Worm (Caenorhabditis elegans) whole organism, early embryonic: ENCODE data around the gene C16C8.20.

Experiments used
- B0310.2 ChIP-seq: sonication (generic microtip); optimal IDR thresholded peaks from 2 replicates; lab custom pipeline; 2016; ENCODE audit warnings: mild to moderate bottlenecking, missing genetic modification characterization, missing compliant biosample characterization
- F13C5.2 ChIP-seq: sonication (generic microtip); optimal IDR thresholded peaks from 2 replicates; lab custom pipeline; 2017; ENCODE audit warnings: mild to moderate bottlenecking, missing genetic modification characterization, inconsistent platforms, missing compliant biosample characterization
- aly-1 ChIP-seq: sonication (generic microtip); optimal IDR thresholded peaks from 2 replicates; lab custom pipeline; 2016; ENCODE audit warnings: missing genetic modification characterization, missing compliant biosample characterization
- ama-1 ChIP-seq: fragments of 150-350 bp; optimal IDR thresholded peaks from 2 replicates; lab custom pipeline; 2014
- ceh-13 ChIP-seq: fragments of 200-800 bp; sonication (Bioruptor generic); optimal IDR thresholded peaks from 2 replicates; lab custom pipeline; 2018; ENCODE audit warnings: mild to moderate bottlenecking, missing genetic modification characterization, missing compliant biosample characterization
- ceh-36 ChIP-seq: sonication (generic microtip); optimal IDR thresholded peaks from 2 replicates; lab custom pipeline; 2016; ENCODE audit warnings: missing genetic modification characterization, inconsistent platforms, missing compliant biosample characterization
- ets-7 ChIP-seq: sonication (generic microtip); optimal IDR thresholded peaks from 2 replicates; lab custom pipeline; 2016; ENCODE audit warnings: missing genotype, missing genetic modification characterization, missing compliant biosample characterization
- flt-1 ChIP-seq: fragments of 200-800 bp; sonication (Bioruptor generic); IDR thresholded peaks from 2 replicates; pipeline ENCODE4 v1.3.6; 2022; ENCODE audit warnings: missing genetic modification characterization, missing compliant biosample characterization
- hmbx-1 ChIP-seq: sonication (generic microtip); optimal IDR thresholded peaks from 2 replicates; lab custom pipeline; 2016; ENCODE audit warnings: mild to moderate bottlenecking, missing genetic modification characterization, missing compliant biosample characterization
- hmg-4 ChIP-seq: fragments of 200-800 bp; sonication (Bioruptor generic); optimal IDR thresholded peaks from 2 replicates; lab custom pipeline; 2018; ENCODE audit warnings: mild to moderate bottlenecking, missing genetic modification characterization, missing compliant biosample characterization
- hnd-1 ChIP-seq: sonication (generic microtip); optimal IDR thresholded peaks from 2 replicates; lab custom pipeline; 2016; ENCODE audit warnings: missing genetic modification characterization, missing compliant biosample characterization
- pes-1 ChIP-seq: fragments of 200-800 bp; sonication (Bioruptor generic); IDR thresholded peaks from 2 replicates; pipeline ENCODE4 v1.3.6; 2022; ENCODE audit warnings: missing genetic modification reagents, missing genetic modification characterization, missing compliant biosample characterization
- scrt-1 ChIP-seq: fragments of 200-800 bp; sonication (Bioruptor generic); IDR thresholded peaks from 2 replicates; pipeline ENCODE4 v1.3.6; 2022; ENCODE audit warnings: missing genetic modification characterization, missing compliant biosample characterization
- sea-1 ChIP-seq: fragments of 200-800 bp; sonication (Bioruptor generic); conservative IDR thresholded peaks from 2 replicates; pipeline ENCODE4 v1.3.6; 2022; ENCODE audit warnings: missing genetic modification characterization, missing compliant biosample characterization
- tbx-11 ChIP-seq: fragments of 200-800 bp; sonication (Bioruptor generic); IDR thresholded peaks from 2 replicates; pipeline ENCODE4 v1.3.6; 2022; ENCODE audit warnings: missing genetic modification characterization, missing compliant biosample characterization
- tbx-37 ChIP-seq: fragments of 200-800 bp; sonication (Bioruptor generic); conservative IDR thresholded peaks from 2 replicates; pipeline ENCODE4 v1.3.6; 2022; ENCODE audit warnings: missing genetic modification reagents, missing genetic modification characterization, missing compliant biosample characterization
- tra-4 ChIP-seq: sonication (generic microtip); optimal IDR thresholded peaks from 2 replicates; lab custom pipeline; 2017; ENCODE audit warnings: missing genetic modification characterization, missing compliant biosample characterization

The C16C8.20 gene

ce11 chrII:3439244-3439698 is 7.5 kb upstream of the C16C8.20 start:
- TF ChIP-seq hmg-4 (GFP tag; lab: Kevin White, UChicago) (peak; percentile 71), pes-1 (peak; percentile 84), F13C5.2 (tag; lab: Kevin White, UChicago) (peak; percentile 13), tbx-11 (peak; percentile 67), flt-1 (GFP tag; lab: Robert Waterston, UW) (peak; percentile 73), ets-7 (tag; lab: Kevin White, UChicago) (peak; percentile 39), ceh-13 (GFP tag; lab: Kevin White, UChicago) (peak; percentile 35), hnd-1 (peak; percentile 62), ama-1 (lab: Kevin White, UChicago) (no peak), B0310.2 (tag; lab: Kevin White, UChicago) (peak; percentile 70), aly-1 (tag; lab: Kevin White, UChicago) (peak; percentile 67), tra-4 (no peak), scrt-1 (GFP tag; lab: Robert Waterston, UW) (peak; percentile 74), tbx-37 (peak; percentile 48), ceh-36 (tag; lab: Kevin White, UChicago) (peak; percentile 76), hmbx-1 (tag; lab: Kevin White, UChicago) (no peak), sea-1 (GFP tag; lab: Robert Waterston, UW) (peak; percentile 52; the same call in 1 of the 2 replicates)

- TF ChIP-seq tra-4 (no peak), ceh-36 (tag; lab: Kevin White, UChicago) (no peak), tbx-11 (no peak), hmg-4 (GFP tag; lab: Kevin White, UChicago) (no peak), B0310.2 (tag; lab: Kevin White, UChicago) (no peak), aly-1 (tag; lab: Kevin White, UChicago) (no peak), ama-1 (lab: Kevin White, UChicago) (no peak), F13C5.2 (tag; lab: Kevin White, UChicago) (no peak), pes-1 (no peak), hnd-1 (no peak), flt-1 (GFP tag; lab: Robert Waterston, UW) (no peak), ets-7 (tag; lab: Kevin White, UChicago) (no peak)
Observed at ce11 chrII:3439842-3440640, 6.7 kb upstream of the C16C8.20 start.

- TF ChIP-seq ama-1 (lab: Kevin White, UChicago) (no peak), tra-4 (no peak), tbx-37 (no peak), hmbx-1 (tag; lab: Kevin White, UChicago) (no peak)
Observed at ce11 chrII:3440641-3440926, 6.2 kb upstream of the C16C8.20 start, which contains the start of gene C16C8.17. Gene C16C8.17 (plus strand): TSS chrII:3440827.

- TF ChIP-seq flt-1 (GFP tag; lab: Robert Waterston, UW), result no peak
- TF ChIP-seq hmg-4 (GFP tag; lab: Kevin White, UChicago), result no peak
- no peak for TF ChIP-seq ama-1 (lab: Kevin White, UChicago)
- TF ChIP-seq sea-1 (GFP tag; lab: Robert Waterston, UW), result no peak
- no peak for TF ChIP-seq scrt-1 (GFP tag; lab: Robert Waterston, UW)
- TF ChIP-seq tra-4, result no peak
- no peak for TF ChIP-seq B0310.2 (tag; lab: Kevin White, UChicago)
- no peak for TF ChIP-seq pes-1
- TF ChIP-seq ceh-13 (GFP tag; lab: Kevin White, UChicago), result no peak
- no peak for TF ChIP-seq tbx-11
- TF ChIP-seq aly-1 (tag; lab: Kevin White, UChicago), result no peak
- no peak for TF ChIP-seq ceh-36 (tag; lab: Kevin White, UChicago)
- no peak for TF ChIP-seq ets-7 (tag; lab: Kevin White, UChicago)
- no peak for TF ChIP-seq tbx-37
- no peak for TF ChIP-seq hnd-1
- TF ChIP-seq F13C5.2 (tag; lab: Kevin White, UChicago), result no peak
- TF ChIP-seq hmbx-1 (tag; lab: Kevin White, UChicago), result no peak
Observed at ce11 chrII:3441377-3441776, 5.4 kb upstream of the C16C8.20 start, which contains the start of gene C16C8.27. Gene C16C8.27 (plus strand): TSS chrII:3441677.

ce11 chrII:3443154-3443553 is 3.6 kb upstream of the C16C8.20 start, which contains the start of gene C16C8.22:
Gene C16C8.22 (minus strand): TSS chrII:3443254.
- TF ChIP-seq hmg-4 (GFP tag; lab: Kevin White, UChicago) (no peak), tra-4 (no peak)

- TF ChIP-seq ama-1 (lab: Kevin White, UChicago) (no peak), hnd-1 (no peak)
Observed at ce11 chrII:3444280-3444679, 2.5 kb upstream of the C16C8.20 start, which contains the start of gene C16C8.4. Gene C16C8.4 (minus strand): TSS chrII:3444380.

- TF ChIP-seq hmg-4 (GFP tag; lab: Kevin White, UChicago) (no peak), ets-7 (tag; lab: Kevin White, UChicago) (no peak), ceh-13 (GFP tag; lab: Kevin White, UChicago) (no peak), sea-1 (GFP tag; lab: Robert Waterston, UW) (no peak), tbx-11 (no peak), ama-1 (lab: Kevin White, UChicago) (no peak), hnd-1 (no peak), ceh-36 (tag; lab: Kevin White, UChicago) (no peak), pes-1 (no peak), flt-1 (GFP tag; lab: Robert Waterston, UW) (no peak), hmbx-1 (tag; lab: Kevin White, UChicago) (no peak), aly-1 (tag; lab: Kevin White, UChicago) (no peak), tra-4 (no peak), tbx-37 (no peak), scrt-1 (GFP tag; lab: Robert Waterston, UW) (no peak), F13C5.2 (tag; lab: Kevin White, UChicago) (no peak), B0310.2 (tag; lab: Kevin White, UChicago) (no peak)
Observed at ce11 chrII:3445285-3445806, 1.4 kb upstream of the C16C8.20 start, which contains the start of the genes C16C8.5 and C16C8.16. Gene C16C8.5 (minus strand): TSS chrII:3445385. Gene C16C8.16 (plus strand): TSS chrII:3445756.
